Worm (Caenorhabditis elegans) whole organism, young adult: ENCODE data around the gene Y62H9A.1.

Source experiments
- B0019.2 ChIP-seq: fragments of 200-800 bp; sonication (Bioruptor generic); conservative IDR thresholded peaks from 2 replicates; pipeline ENCODE4 v1.3.6; 2022; ENCODE audit warnings: missing genetic modification reagents, missing genetic modification characterization, missing compliant biosample characterization
- B0035.1 ChIP-seq: sonication (generic microtip); optimal IDR thresholded peaks from 2 replicates; lab custom pipeline; 2016; ENCODE audit warnings: missing genetic modification characterization, mild to moderate bottlenecking, missing compliant biosample characterization, missing genotype, missing genetic modification reagents
- Y95B8A.8 ChIP-seq: fragments of 200-800 bp; sonication (Bioruptor generic); IDR thresholded peaks from 2 replicates; pipeline ENCODE4 v1.3.6; 2022; ENCODE audit warnings: missing genetic modification reagents, missing genetic modification characterization, missing compliant biosample characterization
- attf-5 ChIP-seq: fragments of 200-800 bp; sonication (Bioruptor generic); optimal IDR thresholded peaks from 2 replicates; lab custom pipeline; 2018; ENCODE audit warnings: mild to moderate bottlenecking, missing genetic modification characterization, missing compliant biosample characterization
- bed-1 ChIP-seq: fragments of 200-800 bp; sonication (Bioruptor generic); IDR thresholded peaks from 2 replicates; pipeline ENCODE4 v1.3.6; 2022; ENCODE audit warnings: missing genetic modification reagents, missing genetic modification characterization, missing compliant biosample characterization
- ceh-100 ChIP-seq: fragments of 200-800 bp; sonication (Bioruptor generic); IDR thresholded peaks from 2 replicates; pipeline ENCODE4 v1.3.6; 2022; ENCODE audit warnings: missing genetic modification reagents, missing genetic modification characterization, missing compliant biosample characterization
- egl-18 ChIP-seq: fragments of 200-800 bp; sonication (Bioruptor generic); IDR thresholded peaks from 2 replicates; pipeline ENCODE4 v1.3.6; 2022; ENCODE audit warnings: missing genetic modification reagents, missing genetic modification characterization, missing compliant biosample characterization
- fkh-3 ChIP-seq: sonication (generic microtip); optimal IDR thresholded peaks from 2 replicates; lab custom pipeline; 2016; ENCODE audit warnings: mild to moderate bottlenecking, missing genetic modification characterization, missing compliant biosample characterization
- lir-1 ChIP-seq: fragments of 200-800 bp; sonication (Bioruptor generic); conservative IDR thresholded peaks from 2 replicates; pipeline ENCODE4 v1.3.6; 2022; ENCODE audit warnings: missing genetic modification reagents, missing genetic modification characterization, missing compliant biosample characterization
- lsy-27 ChIP-seq: sonication (generic microtip); optimal IDR thresholded peaks from 2 replicates; lab custom pipeline; 2017; ENCODE audit warnings: missing genetic modification characterization, mild to moderate bottlenecking, missing compliant biosample characterization, antibody characterized with exemption, missing genotype, borderline replicate concordance; ENCODE audit not compliant: insufficient read depth
- mes-4 ChIP-seq: sonication (generic microtip); optimal IDR thresholded peaks from 2 replicates; lab custom pipeline; 2016; ENCODE audit warnings: missing genotype, missing genetic modification characterization, missing compliant biosample characterization
- nfya-2 ChIP-seq: fragments of 200-800 bp; sonication (Bioruptor generic); IDR thresholded peaks from 2 replicates; pipeline ENCODE4 v1.3.6; 2022; ENCODE audit warnings: missing genetic modification reagents, missing genetic modification characterization, missing compliant biosample characterization
- pha-4 ChIP-seq: fragments of 150-350 bp; sonication (generic microtip); optimal IDR thresholded peaks from 2 replicates; lab custom pipeline; 2014; ENCODE audit warnings: missing biosample characterization, missing genetic modification reagents, missing genetic modification characterization
- ztf-25 ChIP-seq: fragments of 200-800 bp; sonication (Bioruptor generic); IDR thresholded peaks from 2 replicates; pipeline ENCODE4 v1.3.6; 2022; ENCODE audit warnings: missing genetic modification reagents, missing genetic modification characterization, missing compliant biosample characterization

- TF ChIP-seq lsy-27 (no peak), mes-4 (tag; lab: Kevin White, UChicago) (no peak), bed-1 (GFP tag; lab: Robert Waterston, UW) (no peak), fkh-3 (no peak), B0019.2 (GFP tag; lab: Robert Waterston, UW) (no peak), pha-4 (tag; lab: Kevin White, UChicago) (no peak), ceh-100 (GFP tag; lab: Robert Waterston, UW) (no peak), attf-5 (GFP tag; lab: Kevin White, UChicago) (no peak), nfya-2 (GFP tag; lab: Robert Waterston, UW) (no peak), lir-1 (GFP tag; lab: Robert Waterston, UW) (no peak), Y95B8A.8 (GFP tag; lab: Robert Waterston, UW) (no peak), ztf-25 (GFP tag; lab: Robert Waterston, UW) (no peak), egl-18 (GFP tag; lab: Robert Waterston, UW) (no peak), B0035.1 (tag; lab: Kevin White, UChicago) (no peak)
Observed at ce11 chrX:11902661-11903060, 27.3 kb downstream of the Y62H9A.1 start, which contains the start of gene Y62H9A.10.
